Worm (Caenorhabditis elegans): ENCODE data around the gene sao-1.

Gene sao-1

DNA sequence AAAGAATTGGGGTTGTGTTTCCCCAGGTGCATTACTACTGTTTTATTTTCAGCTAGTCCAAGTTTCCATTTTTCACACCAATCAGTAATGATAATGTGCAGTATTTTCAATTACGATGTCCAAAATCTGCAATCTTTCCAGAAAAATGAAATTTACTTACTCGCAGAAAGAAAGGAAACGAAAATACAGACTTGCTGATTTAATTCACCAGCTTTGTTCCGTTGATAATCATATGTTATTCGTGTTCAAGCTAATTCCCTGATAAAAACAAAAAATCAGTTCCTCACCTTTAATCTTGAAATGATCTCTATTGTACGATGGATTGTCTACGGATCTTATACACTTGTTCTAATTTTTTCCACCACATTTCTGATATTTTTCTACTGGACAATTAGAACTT, 39.9 kb upstream of the sao-1 start, which contains the start of gene srxa-11:
srxa-11 (plus strand) TSS at position 301 of the 400 bp plus-strand sequence.
- no peak for TF ChIP-seq lin-32 (GFP tag; optimal IDR thresholded peaks at IDR 0.05)
- no peak for TF ChIP-seq mep-1 (tag; optimal IDR thresholded peaks at IDR 0.05)
- TF ChIP-seq ztf-11 (tag; optimal IDR thresholded peaks at IDR 0.05), result no peak
- no peak for TF ChIP-seq sem-2 (GFP tag; optimal IDR thresholded peaks at IDR 0.05)
- no peak for TF ChIP-seq pha-4 (tag; optimal IDR thresholded peaks at IDR 0.05)
- TF ChIP-seq tbx-8 (GFP tag; optimal IDR thresholded peaks at IDR 0.05), result no peak
- no peak for TF ChIP-seq nhr-237 (tag; optimal IDR thresholded peaks at IDR 0.05)
- TF ChIP-seq unc-62 (GFP tag; optimal IDR thresholded peaks at IDR 0.05), result no peak
- no peak for TF ChIP-seq elt-1 (tag; optimal IDR thresholded peaks at IDR 0.05; ENCODE audit: borderline replicate concordance, insufficient read depth)
- no peak for TF ChIP-seq drap-1 (GFP tag; optimal IDR thresholded peaks at IDR 0.05)
- TF ChIP-seq elt-3 (tag; optimal IDR thresholded peaks at IDR 0.05), result no peak
- no peak for TF ChIP-seq mls-2 (tag; optimal IDR thresholded peaks at IDR 0.05)
- no peak for TF ChIP-seq ces-1 (GFP tag; optimal IDR thresholded peaks at IDR 0.05)

DNA sequence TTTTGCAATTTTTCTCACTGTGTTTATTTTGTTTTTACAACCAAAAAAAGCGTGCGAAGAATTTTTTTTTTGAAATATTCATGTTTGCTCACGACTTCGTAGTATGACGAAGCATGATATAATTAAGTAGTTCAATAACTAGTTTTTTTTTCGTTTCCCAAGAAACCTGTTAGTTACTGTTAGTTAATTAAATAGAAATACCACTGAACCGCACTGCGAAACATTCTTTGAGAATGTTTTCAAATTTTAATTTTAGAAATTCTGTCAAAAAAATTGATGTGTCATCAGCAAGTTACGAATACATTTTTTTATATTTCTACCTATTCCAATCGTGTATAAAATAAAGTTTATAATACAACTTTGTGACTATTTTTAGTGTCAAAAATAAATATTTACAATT, 37.3 kb upstream of the sao-1 start, which contains the start of gene srxa-12:
srxa-12 (plus strand) TSS at position 301 of the 400 bp plus-strand sequence.
- TF ChIP-seq unc-120 (tag; optimal IDR thresholded peaks at IDR 0.05; ENCODE audit: poor library complexity, severe bottlenecking) (no peak), flh-1 (GFP tag; optimal IDR thresholded peaks at IDR 0.05) (no peak), blmp-1 (tag; optimal IDR thresholded peaks at IDR 0.05) (no peak), nhr-2 (tag; optimal IDR thresholded peaks at IDR 0.05) (no peak), lsy-2 (tag; optimal IDR thresholded peaks at IDR 0.05) (no peak)

DNA sequence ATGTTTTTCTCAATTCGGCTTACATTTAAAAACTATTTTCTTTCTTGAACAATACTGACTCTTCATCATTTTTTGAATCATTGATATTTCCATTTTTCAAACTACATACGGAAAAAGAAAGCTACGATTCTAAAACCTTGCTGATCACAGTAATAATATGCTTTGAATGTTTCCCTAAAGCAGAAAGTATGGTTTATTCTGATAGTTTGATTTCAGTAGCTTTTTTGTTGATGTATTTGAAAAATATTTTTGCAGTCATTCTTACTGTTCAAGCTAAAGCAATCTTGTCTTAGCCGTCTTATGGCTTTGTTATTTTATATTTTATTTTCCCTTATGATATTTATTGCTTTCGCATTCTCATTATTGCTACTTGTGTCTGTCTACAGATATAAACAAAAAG, 34.2 kb upstream of the sao-1 start, which contains the start of gene srxa-13:
srxa-13 (plus strand) TSS at position 301 of the 400 bp plus-strand sequence.
- TF ChIP-seq flh-1 (GFP tag; optimal IDR thresholded peaks at IDR 0.05), result no peak
- no peak for TF ChIP-seq elt-3 (tag; optimal IDR thresholded peaks at IDR 0.05)
- no peak for TF ChIP-seq elt-1 (tag; optimal IDR thresholded peaks at IDR 0.05; ENCODE audit: borderline replicate concordance, insufficient read depth)
- no peak for TF ChIP-seq nhr-237 (tag; optimal IDR thresholded peaks at IDR 0.05)
- TF ChIP-seq cnd-1 (tag; optimal IDR thresholded peaks at IDR 0.05), result no peak
- TF ChIP-seq nhr-2 (tag; optimal IDR thresholded peaks at IDR 0.05), result no peak
- TF ChIP-seq mep-1 (tag; optimal IDR thresholded peaks at IDR 0.05), result no peak
- TF ChIP-seq lin-32 (GFP tag; optimal IDR thresholded peaks at IDR 0.05), result no peak
- no peak for TF ChIP-seq ztf-11 (tag; optimal IDR thresholded peaks at IDR 0.05)

DNA sequence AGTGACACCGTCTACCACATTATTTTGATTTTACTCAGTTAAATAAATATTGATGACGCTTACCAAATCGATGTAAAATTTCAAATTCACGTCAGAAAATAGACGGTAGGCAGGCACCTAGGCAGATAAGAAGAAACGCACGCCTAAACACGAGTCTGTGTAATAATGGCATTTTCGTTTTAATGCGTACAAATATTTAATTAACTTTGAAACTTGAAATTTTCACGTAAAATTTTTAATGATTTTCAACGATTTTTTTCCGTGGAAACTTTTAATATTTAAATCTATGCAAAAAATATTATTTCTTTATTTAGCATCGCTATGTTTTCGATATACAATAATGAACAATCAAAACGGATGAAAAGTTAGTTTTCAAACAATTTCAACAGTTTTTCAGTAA, 32.5 kb upstream of the sao-1 start, which contains the start of gene C06B3.16:
C06B3.16 (plus strand) TSS at position 301 of the 400 bp plus-strand sequence.
- TF ChIP-seq ces-1 (GFP tag; optimal IDR thresholded peaks at IDR 0.05) (no peak), nhr-237 (tag; optimal IDR thresholded peaks at IDR 0.05) (no peak), cnd-1 (tag; optimal IDR thresholded peaks at IDR 0.05) (no peak), pha-4 (tag; optimal IDR thresholded peaks at IDR 0.05) (no peak), bed-3 (GFP tag; optimal IDR thresholded peaks at IDR 0.05) (no peak), zip-8 (tag; optimal IDR thresholded peaks at IDR 0.05) (no peak), mep-1 (tag; optimal IDR thresholded peaks at IDR 0.05) (no peak), nhr-76 (tag; optimal IDR thresholded peaks at IDR 0.05) (no peak), unc-120 (tag; optimal IDR thresholded peaks at IDR 0.05; ENCODE audit: poor library complexity, severe bottlenecking) (no peak), elt-3 (tag; optimal IDR thresholded peaks at IDR 0.05) (no peak), ceh-39 (tag; optimal IDR thresholded peaks at IDR 0.05) (no peak), mls-2 (tag; optimal IDR thresholded peaks at IDR 0.05) (no peak), nhr-2 (tag; optimal IDR thresholded peaks at IDR 0.05) (no peak), lin-32 (GFP tag; optimal IDR thresholded peaks at IDR 0.05) (no peak), nhr-12 (tag; optimal IDR thresholded peaks at IDR 0.05) (no peak), blmp-1 (tag; optimal IDR thresholded peaks at IDR 0.05) (no peak), snpc-4 (tag; optimal IDR thresholded peaks at IDR 0.05) (no peak), sptf-1 (tag; optimal IDR thresholded peaks at IDR 0.05) (no peak), sem-2 (GFP tag; optimal IDR thresholded peaks at IDR 0.05) (no peak), ham-2 (GFP tag; optimal IDR thresholded peaks at IDR 0.05) (no peak)

DNA sequence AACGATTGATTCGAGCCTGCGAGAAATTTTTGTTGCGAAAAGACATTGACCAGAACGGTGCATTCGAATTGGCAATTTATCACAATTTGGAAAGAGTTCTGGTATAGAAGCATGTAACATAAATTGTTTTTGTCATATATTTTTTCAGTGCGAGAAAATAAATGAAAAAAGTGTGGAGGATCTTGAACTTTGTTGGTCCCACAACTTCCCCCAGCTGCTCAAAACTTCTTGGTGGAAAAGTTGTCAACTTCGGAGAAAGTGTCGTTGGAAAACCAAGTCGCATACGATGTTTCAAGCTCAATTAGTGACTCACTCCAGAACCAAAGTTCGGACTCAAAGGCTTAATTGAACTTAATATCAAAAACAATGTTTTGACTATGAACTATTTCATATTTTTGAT, 31.8 kb upstream of the sao-1 start:
- TF ChIP-seq nhr-12 (tag; optimal IDR thresholded peaks at IDR 0.05) (no peak), lin-13 (tag; optimal IDR thresholded peaks at IDR 0.05) (no peak), flh-1 (GFP tag; optimal IDR thresholded peaks at IDR 0.05) (no peak), nhr-76 (tag; optimal IDR thresholded peaks at IDR 0.05) (no peak), elt-3 (tag; optimal IDR thresholded peaks at IDR 0.05) (no peak), ztf-11 (tag; optimal IDR thresholded peaks at IDR 0.05) (no peak)

DNA sequence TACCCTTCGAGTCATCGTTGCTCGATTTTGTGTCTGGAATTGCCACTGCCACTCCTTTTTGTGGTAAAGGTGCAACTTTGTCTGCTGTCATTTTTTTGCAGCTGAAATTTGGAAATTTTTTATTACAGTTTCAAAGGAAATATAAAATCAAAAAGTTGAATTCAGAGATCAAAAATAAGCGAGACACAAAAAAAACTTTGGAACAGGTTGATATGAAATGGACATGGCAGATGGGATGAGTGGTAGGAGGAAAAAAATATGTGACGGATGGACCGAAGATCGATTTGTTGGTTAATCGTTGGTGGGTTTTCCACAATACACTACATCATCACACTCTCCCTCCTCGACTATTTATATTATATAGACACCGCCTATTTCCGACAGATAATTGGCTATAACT, 29.2 kb upstream of the sao-1 start, which contains the start of gene R10D12.1:
R10D12.1 (minus strand) TSS at position 101 of the 400 bp plus-strand sequence.
- TF ChIP-seq flh-1 (GFP tag; optimal IDR thresholded peaks at IDR 0.05) (no peak), mep-1 (tag; optimal IDR thresholded peaks at IDR 0.05) (no peak), lsy-2 (tag; optimal IDR thresholded peaks at IDR 0.05) (no peak), bed-3 (GFP tag; optimal IDR thresholded peaks at IDR 0.05) (no peak), tbx-8 (GFP tag; optimal IDR thresholded peaks at IDR 0.05) (no peak), snpc-4 (tag; optimal IDR thresholded peaks at IDR 0.05) (no peak), ham-2 (GFP tag; optimal IDR thresholded peaks at IDR 0.05) (no peak)

Data from whole organism, mixed stage, embryonic.